Worm (Caenorhabditis elegans) whole organism, L2 larva: Measurements from ENCODE around the gene C14C11.2.

Experiments
- C34F6.9 ChIP-seq: fragments of 150-350 bp; optimal IDR thresholded peaks from 2 replicates; lab custom pipeline; 2014; ENCODE audit warnings: missing biosample characterization, missing genetic modification characterization
- F13H6.1 ChIP-seq: sonication (generic microtip); optimal IDR thresholded peaks from 2 replicates; lab custom pipeline; 2016; ENCODE audit warnings: missing genetic modification characterization, missing compliant biosample characterization
- R02D3.7 ChIP-seq: fragments of 150-350 bp; optimal IDR thresholded peaks from 2 replicates; lab custom pipeline; 2014; ENCODE audit warnings: missing biosample characterization, missing genetic modification characterization
- Y55F3AM.14 ChIP-seq: fragments of 200-800 bp; sonication (Bioruptor generic); optimal IDR thresholded peaks from 2 replicates; lab custom pipeline; 2018; ENCODE audit warnings: mild to moderate bottlenecking, missing genetic modification characterization, missing compliant biosample characterization
- ZK546.5 ChIP-seq: sonication (generic microtip); optimal IDR thresholded peaks from 2 replicates; lab custom pipeline; 2017; ENCODE audit warnings: missing biosample characterization, missing genetic modification characterization
- alr-1 ChIP-seq: fragments of 150-350 bp; optimal IDR thresholded peaks from 2 replicates; lab custom pipeline; 2014; ENCODE audit warnings: missing biosample characterization, missing genetic modification characterization
- aly-2 ChIP-seq: fragments of 150-350 bp; optimal IDR thresholded peaks from 2 replicates; lab custom pipeline; 2014; ENCODE audit warnings: missing biosample characterization, missing genetic modification characterization
- ama-1 ChIP-seq: fragments of 150-350 bp; optimal IDR thresholded peaks from 2 replicates; lab custom pipeline; 2018; ENCODE audit warnings: inconsistent platforms
- blmp-1 ChIP-seq: sonication (generic microtip); optimal IDR thresholded peaks from 2 replicates; lab custom pipeline; 2017; ENCODE audit warnings: missing genetic modification characterization, mild to moderate bottlenecking, missing compliant biosample characterization, antibody characterized with exemption, moderate library complexity; ENCODE audit not compliant: insufficient read depth
- ceh-16 ChIP-seq: fragments of 150-350 bp; optimal IDR thresholded peaks from 2 replicates; lab custom pipeline; 2014; ENCODE audit warnings: missing biosample characterization, missing genetic modification characterization
- ceh-82 ChIP-seq: fragments of 150-350 bp; optimal IDR thresholded peaks from 2 replicates; lab custom pipeline; 2014; ENCODE audit warnings: missing biosample characterization, missing genetic modification characterization
- crh-2 ChIP-seq: sonication (generic microtip); optimal IDR thresholded peaks from 2 replicates; lab custom pipeline; 2017; ENCODE audit warnings: missing biosample characterization, missing genetic modification characterization
- dmd-4 ChIP-seq: sonication (generic microtip); optimal IDR thresholded peaks from 2 replicates; lab custom pipeline; 2017; ENCODE audit warnings: missing biosample characterization, missing genetic modification characterization
- egl-27 ChIP-seq: sonication (generic microtip); optimal IDR thresholded peaks from 3 replicates; lab custom pipeline; 2017; ENCODE audit warnings: missing biosample characterization, missing genetic modification reagents, missing genetic modification characterization
- elt-1 ChIP-seq: fragments of 150-350 bp; optimal IDR thresholded peaks from 2 replicates; lab custom pipeline; 2014; ENCODE audit warnings: missing biosample characterization, missing genetic modification characterization
- fos-1 ChIP-seq: fragments of 150-350 bp; optimal IDR thresholded peaks from 2 replicates; lab custom pipeline; 2014; ENCODE audit warnings: missing biosample characterization, missing genetic modification characterization
- lin-11 ChIP-seq: fragments of 150-350 bp; sonication (generic microtip); optimal IDR thresholded peaks from 2 replicates; lab custom pipeline; 2014; ENCODE audit warnings: missing biosample characterization, missing genetic modification characterization, inconsistent platforms, mixed read lengths
- lin-39 ChIP-seq: fragments of 150-350 bp; optimal IDR thresholded peaks from 2 replicates; lab custom pipeline; 2014; ENCODE audit warnings: missing biosample characterization, missing genetic modification reagents, missing genetic modification characterization
- mab-5 ChIP-seq: fragments of 150-350 bp; optimal IDR thresholded peaks from 2 replicates; lab custom pipeline; 2014; ENCODE audit warnings: missing biosample characterization, missing genetic modification characterization
- mbf-1 ChIP-seq: sonication (generic microtip); optimal IDR thresholded peaks from 2 replicates; lab custom pipeline; 2017; ENCODE audit warnings: missing biosample characterization, missing genetic modification characterization
- mdl-1 ChIP-seq, 2 experiments: fragments of 150-350 bp in 1 of 2; sonication (generic microtip) in 1 of 2; optimal IDR thresholded peaks; 2 replicates each; lab custom pipeline; 2017; ENCODE audit warnings: missing biosample characterization in 2 of 2, missing genetic modification characterization in 2 of 2
- nhr-10 ChIP-seq: sonication (generic microtip); optimal IDR thresholded peaks from 2 replicates; lab custom pipeline; 2017; ENCODE audit warnings: missing biosample characterization, missing genetic modification characterization
- nhr-11 ChIP-seq: fragments of 150-350 bp; optimal IDR thresholded peaks from 2 replicates; lab custom pipeline; 2014; ENCODE audit warnings: missing biosample characterization, missing genetic modification characterization
- nhr-12 ChIP-seq: fragments of 150-350 bp; optimal IDR thresholded peaks from 2 replicates; lab custom pipeline; 2014; ENCODE audit warnings: missing biosample characterization, missing genetic modification characterization
- nhr-129 ChIP-seq: fragments of 150-350 bp; optimal IDR thresholded peaks from 2 replicates; lab custom pipeline; 2014; ENCODE audit warnings: missing biosample characterization, missing genetic modification characterization
- nhr-21 ChIP-seq: fragments of 150-350 bp; optimal IDR thresholded peaks from 2 replicates; lab custom pipeline; 2014; ENCODE audit warnings: missing biosample characterization, missing genetic modification characterization
- nhr-23 ChIP-seq: fragments of 150-350 bp; optimal IDR thresholded peaks from 2 replicates; lab custom pipeline; 2014; ENCODE audit warnings: missing biosample characterization, missing genetic modification reagents, missing genetic modification characterization
- nhr-237 ChIP-seq: fragments of 150-350 bp; optimal IDR thresholded peaks from 2 replicates; lab custom pipeline; 2014; ENCODE audit warnings: missing biosample characterization, missing genetic modification characterization
- nhr-25 ChIP-seq: fragments of 150-350 bp; sonication (generic microtip); optimal IDR thresholded peaks from 3 replicates; lab custom pipeline; 2014; ENCODE audit warnings: missing biosample characterization, missing genetic modification characterization
- peb-1 ChIP-seq: fragments of 150-350 bp; optimal IDR thresholded peaks from 2 replicates; lab custom pipeline; 2014; ENCODE audit warnings: missing biosample characterization, missing genetic modification characterization
- sem-4 ChIP-seq: fragments of 150-350 bp; optimal IDR thresholded peaks from 2 replicates; lab custom pipeline; 2014; ENCODE audit warnings: missing biosample characterization, missing genetic modification reagents, missing genetic modification characterization
- skn-1 ChIP-seq: sonication (generic microtip); optimal IDR thresholded peaks from 2 replicates; lab custom pipeline; 2017; ENCODE audit warnings: missing biosample characterization, missing genetic modification characterization
- sma-3 ChIP-seq: sonication (generic microtip); optimal IDR thresholded peaks from 2 replicates; lab custom pipeline; 2016; ENCODE audit warnings: missing genetic modification reagents, missing genetic modification characterization, missing compliant biosample characterization
- sma-9 ChIP-seq, 2 experiments: fragments of 150-350 bp in 1 of 2; sonication (generic microtip) in 1 of 2; optimal IDR thresholded peaks; 2 replicates each; lab custom pipeline; 2014 to 2016; ENCODE audit warnings: missing genetic modification characterization in 2 of 2, mild to moderate bottlenecking in 1 of 2, missing biosample characterization in 1 of 2, missing compliant biosample characterization in 1 of 2, missing genetic modification reagents in 1 of 2, moderate library complexity in 1 of 2
- snpc-4 ChIP-seq: fragments of 150-350 bp; optimal IDR thresholded peaks from 2 replicates; lab custom pipeline; 2014; ENCODE audit warnings: missing biosample characterization, missing genetic modification characterization
- unc-39 ChIP-seq: fragments of 150-350 bp; optimal IDR thresholded peaks from 2 replicates; lab custom pipeline; 2014; ENCODE audit warnings: missing biosample characterization, missing genetic modification characterization
- unc-55 ChIP-seq: fragments of 150-350 bp; sonication (generic microtip); optimal IDR thresholded peaks from 3 replicates; lab custom pipeline; 2014; ENCODE audit warnings: missing biosample characterization, missing genetic modification reagents, missing genetic modification characterization
- zag-1 ChIP-seq: fragments of 150-350 bp; optimal IDR thresholded peaks from 2 replicates; lab custom pipeline; 2014; ENCODE audit warnings: missing biosample characterization, missing genetic modification characterization
- ztf-1 ChIP-seq: fragments of 200-800 bp; sonication (Bioruptor generic); conservative IDR thresholded peaks from 2 replicates; pipeline ENCODE4 v1.3.6; 2022; ENCODE audit warnings: missing genetic modification characterization, missing compliant biosample characterization
- ztf-4 ChIP-seq: fragments of 150-350 bp; optimal IDR thresholded peaks from 2 replicates; lab custom pipeline; 2014; ENCODE audit warnings: missing biosample characterization, missing genetic modification characterization

The C14C11.2 gene

ce11 chrV:5695635-5696034, 34.7 kb downstream of the C14C11.2 start:
- no peak for TF ChIP-seq unc-55 (GFP tag; lab: Kevin White, UChicago)
- peak; percentile 16 for TF ChIP-seq nhr-129 (tag; lab: Kevin White, UChicago)
- TF ChIP-seq blmp-1 (tag; lab: Kevin White, UChicago), result peak; percentile 46
- no peak for TF ChIP-seq mdl-1 (tag; optimal IDR thresholded peaks at IDR 0.05; lab: Kevin White, UChicago)
- TF ChIP-seq ztf-4 (tag; lab: Kevin White, UChicago), result no peak
- TF ChIP-seq ztf-1 (GFP tag; lab: Robert Waterston, UW), result no peak
- no peak for TF ChIP-seq elt-1

ce11 chrV:5696177-5696576, 35.2 kb downstream of the C14C11.2 start:
- peak; percentile 38 for TF ChIP-seq fos-1 (tag; lab: Kevin White, UChicago)
- no peak for TF ChIP-seq Y55F3AM.14 (GFP tag; lab: Kevin White, UChicago)
- TF ChIP-seq, all 48 proteins: peak for 1

ce11 chrV:5697581-5697980, 36.6 kb downstream of the C14C11.2 start:
- TF ChIP-seq nhr-23 (tag; lab: Kevin White, UChicago) (no peak), unc-39 (no peak), R02D3.7 (no peak), nhr-129 (tag; lab: Kevin White, UChicago) (peak; percentile 4), zag-1 (tag; lab: Kevin White, UChicago) (no peak), mdl-1 (tag; optimal IDR thresholded peaks at IDR 0.05; lab: Kevin White, UChicago) (peak in 1 of 2 experiments; percentile 13), Y55F3AM.14 (GFP tag; lab: Kevin White, UChicago) (peak; percentile 0), fos-1 (tag; lab: Kevin White, UChicago) (no peak), nhr-237 (tag; lab: Kevin White, UChicago) (no peak), ceh-82 (tag; lab: Kevin White, UChicago) (no peak), C34F6.9 (tag; lab: Kevin White, UChicago) (no peak), blmp-1 (tag; lab: Kevin White, UChicago) (no peak), nhr-21 (peak; percentile 23), ama-1 (lab: Kevin White, UChicago) (no peak), lin-39 (tag; lab: Kevin White, UChicago) (no peak), nhr-12 (tag; lab: Kevin White, UChicago) (no peak), egl-27 (tag; lab: Kevin White, UChicago) (peak; percentile 38), dmd-4 (tag; lab: Kevin White, UChicago) (no peak), skn-1 (tag; lab: Kevin White, UChicago) (no peak), alr-1 (tag; lab: Kevin White, UChicago) (no peak), ztf-1 (GFP tag; lab: Robert Waterston, UW) (no peak), nhr-10 (tag; lab: Kevin White, UChicago) (no peak), sma-3 (peak; percentile 31), ceh-16 (tag; lab: Kevin White, UChicago) (no peak), snpc-4 (no peak), elt-1 (no peak), sem-4 (tag; lab: Kevin White, UChicago) (no peak)

ce11 chrV:5699835-5700441, 39.0 kb downstream of the C14C11.2 start, which contains the start of gene clec-1:
Gene clec-1 (plus strand): TSS chrV:5700154.
- TF ChIP-seq sma-3, result peak; percentile 19
- TF ChIP-seq blmp-1 (tag; lab: Kevin White, UChicago), result no peak

- TF ChIP-seq ama-1 (lab: Kevin White, UChicago), result peak; percentile 57
- no peak for TF ChIP-seq lin-11 (tag; lab: Kevin White, UChicago)
- no peak for TF ChIP-seq mab-5 (tag; lab: Kevin White, UChicago)
- TF ChIP-seq C34F6.9 (tag; lab: Kevin White, UChicago), result no peak
- no peak for TF ChIP-seq ztf-1 (GFP tag; lab: Robert Waterston, UW)
- no peak for TF ChIP-seq nhr-237 (tag; lab: Kevin White, UChicago)
- peak; percentile 80 for TF ChIP-seq nhr-21
- no peak for TF ChIP-seq unc-55 (GFP tag; lab: Kevin White, UChicago)
- peak; percentile 2 for TF ChIP-seq blmp-1 (tag; lab: Kevin White, UChicago)
- no peak for TF ChIP-seq zag-1 (tag; lab: Kevin White, UChicago)
- no peak for TF ChIP-seq F13H6.1 (tag; lab: Kevin White, UChicago)
- TF ChIP-seq mbf-1, result no peak
- TF ChIP-seq mdl-1 (tag; optimal IDR thresholded peaks at IDR 0.05; lab: Kevin White, UChicago), result no peak
- peak; percentile 58 for TF ChIP-seq sma-9 (GFP tag; optimal IDR thresholded peaks at IDR 0.05; lab: Kevin White, UChicago)
- no peak for TF ChIP-seq sma-9 (tag; optimal IDR thresholded peaks at IDR 0.05; lab: Kevin White, UChicago)
- TF ChIP-seq nhr-12 (tag; lab: Kevin White, UChicago), result no peak
- no peak for TF ChIP-seq peb-1
- TF ChIP-seq aly-2, result no peak
- no peak for TF ChIP-seq Y55F3AM.14 (GFP tag; lab: Kevin White, UChicago)
- TF ChIP-seq ceh-82 (tag; lab: Kevin White, UChicago), result no peak
- no peak for TF ChIP-seq snpc-4
- no peak for TF ChIP-seq crh-2 (tag; lab: Kevin White, UChicago)
- TF ChIP-seq unc-39, result no peak
- peak; percentile 41 for TF ChIP-seq nhr-25
- no peak for TF ChIP-seq nhr-11 (tag; lab: Kevin White, UChicago)
- no peak for TF ChIP-seq ceh-16 (tag; lab: Kevin White, UChicago)
- no peak for TF ChIP-seq ZK546.5 (tag; lab: Kevin White, UChicago)
- peak; percentile 18 for TF ChIP-seq egl-27 (tag; lab: Kevin White, UChicago)
- peak; percentile 62 for TF ChIP-seq sma-3
Observed at ce11 chrV:5701106-5701505, 40.1 kb downstream of the C14C11.2 start.
